Worm (Caenorhabditis elegans) whole organism, L1 larva: ENCODE data around the gene K11H12.11.

Source experiments
- C04F5.9 ChIP-seq: sonication (generic microtip); optimal IDR thresholded peaks from 2 replicates; lab custom pipeline; 2016; ENCODE audit warnings: missing genetic modification characterization, missing compliant biosample characterization
- blmp-1 ChIP-seq: fragments of 150-350 bp; optimal IDR thresholded peaks from 2 replicates; lab custom pipeline; 2014; ENCODE audit warnings: missing biosample characterization, missing genetic modification characterization
- ceh-90 ChIP-seq: sonication (generic microtip); optimal IDR thresholded peaks from 2 replicates; lab custom pipeline; 2016; ENCODE audit warnings: missing genetic modification characterization, missing compliant biosample characterization
- dsc-1 ChIP-seq: sonication (generic microtip); optimal IDR thresholded peaks from 2 replicates; lab custom pipeline; 2016; ENCODE audit warnings: mild to moderate bottlenecking, missing genetic modification characterization, missing compliant biosample characterization
- efl-1 ChIP-seq, 4 experiments: fragments of 150-350 bp; optimal IDR thresholded peaks in 3 of 4; peaks in 1 of 4; 1 replicate in 1 of 4; 2 replicates in 3 of 4; lab custom pipeline; 2014; ENCODE audit warnings: missing biosample characterization in 2 of 4, missing genetic modification characterization in 2 of 4, missing genetic modification reagents in 2 of 4
- efl-3 ChIP-seq: fragments of 200-800 bp; sonication (Bioruptor generic); optimal IDR thresholded peaks from 2 replicates; lab custom pipeline; 2018; ENCODE audit warnings: mild to moderate bottlenecking, missing genetic modification characterization, missing compliant biosample characterization
- elt-3 ChIP-seq, 6 experiments: fragments of 150-350 bp in 1 of 6; sonication (generic microtip); optimal IDR thresholded peaks; 2 replicates each; lab custom pipeline; 2017 to 2018; ENCODE audit warnings: missing biosample characterization in 6 of 6, missing genetic modification characterization in 6 of 6, inconsistent platforms in 1 of 6
- fos-1 ChIP-seq: fragments of 150-350 bp; optimal IDR thresholded peaks from 2 replicates; lab custom pipeline; 2014; ENCODE audit warnings: missing biosample characterization, missing genetic modification characterization
- hlh-4 ChIP-seq: sonication (generic microtip); optimal IDR thresholded peaks from 2 replicates; lab custom pipeline; 2016; ENCODE audit warnings: mild to moderate bottlenecking, missing genetic modification characterization, missing compliant biosample characterization
- hpl-2 ChIP-seq: fragments of 150-350 bp; optimal IDR thresholded peaks from 2 replicates; lab custom pipeline; 2014; ENCODE audit warnings: missing biosample characterization, missing genetic modification reagents, missing genetic modification characterization
- jun-1 ChIP-seq: fragments of 150-350 bp; optimal IDR thresholded peaks from 2 replicates; lab custom pipeline; 2014; ENCODE audit warnings: missing biosample characterization, missing genetic modification reagents, missing genetic modification characterization
- lin-14 ChIP-seq: fragments of 200-800 bp; sonication (Bioruptor generic); optimal IDR thresholded peaks from 2 replicates; lab custom pipeline; 2018; ENCODE audit warnings: mild to moderate bottlenecking, missing genetic modification characterization, moderate library complexity, missing compliant biosample characterization
- lsy-2 ChIP-seq, 2 experiments: fragments of 150-350 bp; optimal IDR thresholded peaks; 2 replicates each; lab custom pipeline; 2014; ENCODE audit warnings: missing biosample characterization in 2 of 2, missing genetic modification characterization in 2 of 2
- mab-9 ChIP-seq: fragments of 200-800 bp; sonication (Bioruptor generic); IDR thresholded peaks from 2 replicates; pipeline ENCODE4 v1.3.6; 2022; ENCODE audit warnings: missing genetic modification reagents, missing genetic modification characterization, missing compliant biosample characterization
- nhr-20 ChIP-seq: sonication (generic microtip); optimal IDR thresholded peaks from 2 replicates; lab custom pipeline; 2016; ENCODE audit warnings: mild to moderate bottlenecking, missing genetic modification characterization, missing compliant biosample characterization
- pqm-1 ChIP-seq: sonication (generic microtip); optimal IDR thresholded peaks from 3 replicates; lab custom pipeline; 2017; ENCODE audit warnings: missing biosample characterization, missing genetic modification characterization
- skn-1 ChIP-seq: fragments of 150-350 bp; optimal IDR thresholded peaks from 2 replicates; lab custom pipeline; 2014; ENCODE audit warnings: missing biosample characterization, missing genetic modification characterization
- unc-130 ChIP-seq: fragments of 150-350 bp; optimal IDR thresholded peaks from 2 replicates; lab custom pipeline; 2017; ENCODE audit warnings: missing biosample characterization, missing genetic modification characterization, inconsistent platforms
- zag-1 ChIP-seq: fragments of 150-350 bp; optimal IDR thresholded peaks from 2 replicates; lab custom pipeline; 2014; ENCODE audit warnings: missing biosample characterization, missing genetic modification characterization

Gene K11H12.11

ce11 chrIV:620324-620723 is 50.0 kb downstream of the K11H12.11 start (continued):
- TF ChIP-seq lin-14 (GFP tag; lab: Kevin White, UChicago) = peak; percentile 47
- TF ChIP-seq ceh-90 (tag; lab: Kevin White, UChicago) = no peak
- peak; percentile 48 for TF ChIP-seq dsc-1 (tag; lab: Kevin White, UChicago)
- no peak for TF ChIP-seq skn-1 (tag; lab: Kevin White, UChicago)
- TF ChIP-seq lsy-2 (tag; optimal IDR thresholded peaks at IDR 0.05; lab: Kevin White, UChicago) = peak; percentile 39 to 77
- TF ChIP-seq zag-1 (tag; lab: Kevin White, UChicago) = no peak
- TF ChIP-seq C04F5.9 (tag; lab: Kevin White, UChicago) = no peak
- peak in 1 of 6 experiments; percentile 12 for TF ChIP-seq elt-3 (tag; optimal IDR thresholded peaks at IDR 0.05; lab: Kevin White, UChicago)
- TF ChIP-seq blmp-1 (tag; lab: Kevin White, UChicago) = no peak
- TF ChIP-seq nhr-20 (tag; lab: Kevin White, UChicago) = peak; percentile 51
- peak; percentile 42 for TF ChIP-seq fos-1
- TF ChIP-seq unc-130 (tag; lab: Kevin White, UChicago) = peak; percentile 24
- no peak for TF ChIP-seq hlh-4 (tag; lab: Kevin White, UChicago)
- TF ChIP-seq jun-1 (tag; lab: Kevin White, UChicago) = peak; percentile 51
- TF ChIP-seq pqm-1 (tag; lab: Kevin White, UChicago) = no peak
- TF ChIP-seq hpl-2 (GFP tag; lab: Kevin White, UChicago) = no peak

ce11 chrIV:619766-620165 is 50.6 kb downstream of the K11H12.11 start:
- TF ChIP-seq mab-9 (GFP tag; lab: Robert Waterston, UW) (0 out of 2 replicates have a peak, but pooled peaks have one; percentile 29), efl-3 (GFP tag; lab: Kevin White, UChicago) (no peak), efl-1 (optimal IDR thresholded peaks at IDR 0.05; lab: Kevin White, UChicago) (no peak), efl-1 (GFP tag; optimal IDR thresholded peaks at IDR 0.05 in 1 of 2; lab: Kevin White, UChicago) (peak in 1 of 2 experiments; percentile 62)
